Worm (Caenorhabditis elegans): ENCODE data around the gene coel-1.

Gene coel-1

ce11 chrX:4246237-4246697 lies 19.2 kb upstream of the coel-1 start (continued):
- TF ChIP-seq him-1 (tag; optimal IDR thresholded peaks at IDR 0.05) (no peak), hmg-20 (GFP tag; IDR thresholded peaks at IDR 0.05) (no peak; the same call in 1 of the 2 replicates), pha-4 (tag; optimal IDR thresholded peaks at IDR 0.05) (no peak), Y67H2A.10 (GFP tag; conservative IDR thresholded peaks at IDR 0.05) (no peak), ztf-6 (GFP tag; IDR thresholded peaks at IDR 0.05) (no peak), F49E8.2 (tag; optimal IDR thresholded peaks at IDR 0.05; ENCODE audit: insufficient read depth) (no peak), let-526 (GFP tag; IDR thresholded peaks at IDR 0.05) (0 out of 2 replicates have a peak, but pooled peaks have one; percentile 4), snpc-3.4 (tag; optimal IDR thresholded peaks at IDR 0.05) (no peak), F57A8.1 (GFP tag; optimal IDR thresholded peaks at IDR 0.05) (no peak), T07F8.4 (tag; optimal IDR thresholded peaks at IDR 0.05) (no peak), hlh-12 (tag; optimal IDR thresholded peaks at IDR 0.05) (no peak), F52B5.7 (tag; optimal IDR thresholded peaks at IDR 0.05) (no peak), lag-1 (GFP tag; IDR thresholded peaks at IDR 0.05) (no peak), ZK185.1 (tag; optimal IDR thresholded peaks at IDR 0.05; ENCODE audit: poor library complexity, severe bottlenecking) (no peak), F22D6.2 (tag; optimal IDR thresholded peaks at IDR 0.05) (no peak), ztf-22 (GFP tag; optimal IDR thresholded peaks at IDR 0.05) (no peak), nfyb-1 (GFP tag; IDR thresholded peaks at IDR 0.05) (0 out of 2 replicates have a peak, but pooled peaks have one; percentile 37), lsl-1 (GFP tag; optimal IDR thresholded peaks at IDR 0.05) (no peak), gei-17 (GFP tag; optimal IDR thresholded peaks at IDR 0.05) (peak; percentile 38), rpc-1 (optimal IDR thresholded peaks at IDR 0.05) (no peak), rpc-1 (tag; optimal IDR thresholded peaks at IDR 0.05) (no peak), Y53F4B.3 (GFP tag; IDR thresholded peaks at IDR 0.05) (no peak), xnd-1 (tag; optimal IDR thresholded peaks at IDR 0.05) (no peak), C17E4.6 (GFP tag; IDR thresholded peaks at IDR 0.05) (no peak), bed-2 (GFP tag; IDR thresholded peaks at IDR 0.05) (no peak), lir-1 (GFP tag; conservative IDR thresholded peaks at IDR 0.05) (0 out of 2 replicates have a peak, but pooled peaks have one; percentile 46), T26A5.8 (tag; optimal IDR thresholded peaks at IDR 0.05) (no peak), aptf-2 (GFP tag; conservative IDR thresholded peaks at IDR 0.05) (no peak), Y53G8AR.9 (GFP tag; conservative IDR thresholded peaks at IDR 0.05) (0 out of 2 replicates have a peak, but pooled peaks have one; percentile 56), fkh-3 (tag; optimal IDR thresholded peaks at IDR 0.05) (no peak), aptf-3 (GFP tag; IDR thresholded peaks at IDR 0.05) (no peak), zfh-2 (GFP tag; conservative IDR thresholded peaks at IDR 0.05) (no peak), bed-1 (GFP tag; IDR thresholded peaks at IDR 0.05) (no peak), sptf-2 (GFP tag; optimal IDR thresholded peaks at IDR 0.05) (no peak), Y79H2A.3 (GFP tag; conservative IDR thresholded peaks at IDR 0.05) (no peak), K12H6.12 (tag; optimal IDR thresholded peaks at IDR 0.05) (no peak), ccch-3 (GFP tag; optimal IDR thresholded peaks at IDR 0.05) (no peak), lin-40 (tag; optimal IDR thresholded peaks at IDR 0.05) (peak; percentile 40), ztf-26 (tag; optimal IDR thresholded peaks at IDR 0.05) (peak; percentile 24), ceh-91 (GFP tag; IDR thresholded peaks at IDR 0.05) (no peak), mel-28 (tag; optimal IDR thresholded peaks at IDR 0.05; ENCODE audit: borderline replicate concordance) (no peak), pbrm-1 (GFP tag; IDR thresholded peaks at IDR 0.05) (0 out of 2 replicates have a peak, but pooled peaks have one; percentile 37), nhr-27 (tag; optimal IDR thresholded peaks at IDR 0.05) (no peak)

Data from whole organism, young adult.